Worm (Caenorhabditis elegans): ENCODE results near the gene K12H4.3.

ce11 chrIII:8051838-8052237 lies 6.0 kb downstream of the K12H4.3 start:
- no peak for TF ChIP-seq mep-1 (tag; optimal IDR thresholded peaks at IDR 0.05)
- no peak for TF ChIP-seq jun-1 (tag; optimal IDR thresholded peaks at IDR 0.05)
- no peak for TF ChIP-seq unc-62 (GFP tag; optimal IDR thresholded peaks at IDR 0.05)
- TF ChIP-seq mab-9 (GFP tag; IDR thresholded peaks at IDR 0.05): no peak
- no peak for TF ChIP-seq nhr-237 (tag; optimal IDR thresholded peaks at IDR 0.05)
- TF ChIP-seq nhr-19 (GFP tag; conservative IDR thresholded peaks at IDR 0.05): no peak
- no peak for TF ChIP-seq mdl-1 (tag; optimal IDR thresholded peaks at IDR 0.05)
- TF ChIP-seq fkh-4 (tag; optimal IDR thresholded peaks at IDR 0.05; ENCODE audit: borderline replicate concordance): no peak
- no peak for TF ChIP-seq nhr-28 (tag; optimal IDR thresholded peaks at IDR 0.05)
- no peak for TF ChIP-seq blmp-1 (tag; optimal IDR thresholded peaks at IDR 0.05)
- no peak for TF ChIP-seq egl-27 (tag; optimal IDR thresholded peaks at IDR 0.05)

All from whole organism, L1 larva.